Worm (Caenorhabditis elegans) whole organism, L3 larva: ENCODE results near the gene F45E4.5.

Source experiments
- ama-1 ChIP-seq: fragments of 150-350 bp; optimal IDR thresholded peaks from 2 replicates; lab custom pipeline; 2018
- ceh-9 ChIP-seq: sonication (generic microtip); optimal IDR thresholded peaks from 2 replicates; lab custom pipeline; 2018; ENCODE audit warnings: missing biosample characterization, missing genetic modification characterization
- egl-5 ChIP-seq: fragments of 150-350 bp; optimal IDR thresholded peaks from 2 replicates; lab custom pipeline; 2017; ENCODE audit warnings: missing biosample characterization, missing genetic modification reagents, missing genetic modification characterization, inconsistent platforms
- skn-1 ChIP-seq: fragments of 150-350 bp; optimal IDR thresholded peaks from 2 replicates; lab custom pipeline; 2014; ENCODE audit warnings: missing biosample characterization, missing genetic modification characterization
- zag-1 ChIP-seq: fragments of 150-350 bp; optimal IDR thresholded peaks from 2 replicates; lab custom pipeline; 2014; ENCODE audit warnings: missing biosample characterization, missing genetic modification characterization

DNA sequence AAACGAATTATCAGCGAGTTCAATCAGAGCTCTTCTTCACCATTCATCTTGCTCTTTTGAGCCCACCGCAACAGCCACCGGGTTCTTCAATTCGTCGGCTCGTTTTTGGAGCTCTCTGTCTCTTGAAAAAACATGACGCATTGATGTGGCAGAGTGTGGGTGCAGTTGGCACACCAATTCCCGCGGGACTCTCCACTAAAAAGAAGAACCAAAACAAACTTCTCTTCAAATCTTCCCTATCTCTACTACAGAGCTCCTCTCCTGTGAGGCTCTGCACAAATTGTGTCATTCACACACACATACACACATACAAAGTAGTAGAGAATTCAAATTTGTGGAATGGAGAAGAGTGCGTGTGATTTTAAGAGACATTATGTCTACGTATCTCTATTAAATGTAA lies 34.2 kb upstream of the F45E4.5 start:
- TF ChIP-seq ceh-9 (tag; lab: Kevin White, UChicago) (no peak), zag-1 (no peak), egl-5 (tag; lab: Kevin White, UChicago) (no peak), ama-1 (no peak), skn-1 (no peak)
